Fruit fly (Drosophila melanogaster) whole organism, embryonic: ENCODE data around the gene CG4629.

Source experiments
- Adf1 ChIP-seq: fragments of 200-800 bp; sonication (Bioruptor generic); IDR thresholded peaks from 2 replicates; pipeline ENCODE4 v1.3.6; 2022; ENCODE audit warnings: missing biosample characterization, missing genetic modification characterization
- Aef1 ChIP-seq: fragments of 200-800 bp; sonication (Bioruptor generic); IDR thresholded peaks from 3 replicates; pipeline ENCODE4 v1.3.6; 2022; ENCODE audit warnings: missing biosample characterization, missing genetic modification characterization
- CG11093 ChIP-seq: fragments of 200-800 bp; sonication (Bioruptor generic); IDR thresholded peaks from 3 replicates; pipeline ENCODE4 v1.3.6; 2022; ENCODE audit warnings: missing biosample characterization, missing genetic modification characterization
- CG12659 ChIP-seq: fragments of 200-800 bp; sonication (Bioruptor generic); optimal IDR thresholded peaks from 3 replicates; lab custom pipeline; 2017; ENCODE audit warnings: mild to moderate bottlenecking, missing biosample characterization, missing genetic modification reagents, missing genetic modification characterization
- CG13424 ChIP-seq: fragments of 200-800 bp; sonication (Bioruptor generic); optimal IDR thresholded peaks from 2 replicates; lab custom pipeline; 2019; ENCODE audit warnings: missing biosample characterization, mild to moderate bottlenecking, missing genetic modification characterization, moderate library complexity
- CG14710 ChIP-seq: fragments of 200-800 bp; sonication (Bioruptor generic); optimal IDR thresholded peaks from 3 replicates; lab custom pipeline; 2019; ENCODE audit warnings: missing biosample characterization, mild to moderate bottlenecking, missing genetic modification characterization, moderate library complexity
- CG15269 ChIP-seq: fragments of 200-800 bp; sonication (Bioruptor generic); optimal IDR thresholded peaks from 2 replicates; lab custom pipeline; 2018; ENCODE audit warnings: missing biosample characterization, mild to moderate bottlenecking, missing genetic modification characterization, moderate library complexity
- CG1647 ChIP-seq: fragments of 200-800 bp; sonication (Bioruptor generic); optimal IDR thresholded peaks from 3 replicates; lab custom pipeline; 2016; ENCODE audit warnings: missing biosample characterization, missing genetic modification characterization
- CG16779 ChIP-seq: fragments of 200-800 bp; sonication (Bioruptor generic); IDR thresholded peaks from 2 replicates; pipeline ENCODE4 v1.3.6; 2022; ENCODE audit warnings: missing biosample characterization, missing genetic modification characterization
- CG17186 ChIP-seq: fragments of 200-800 bp; sonication (Bioruptor generic); optimal IDR thresholded peaks from 3 replicates; lab custom pipeline; 2017; ENCODE audit warnings: missing biosample characterization, missing genetic modification reagents, missing genetic modification characterization
- CG17612 ChIP-seq: fragments of 200-800 bp; sonication (Bioruptor generic); IDR thresholded peaks from 2 replicates; pipeline ENCODE4 v1.3.6; 2022; ENCODE audit warnings: missing biosample characterization, missing genetic modification characterization
- CG18011 ChIP-seq: fragments of 200-800 bp; sonication (Bioruptor generic); optimal IDR thresholded peaks from 2 replicates; lab custom pipeline; 2017; ENCODE audit warnings: missing biosample characterization, missing genetic modification characterization, mild to moderate bottlenecking, moderate library complexity, missing genotype
- CG30020 ChIP-seq: fragments of 200-800 bp; optimal IDR thresholded peaks from 2 replicates; lab custom pipeline; 2019; ENCODE audit warnings: missing biosample characterization, mild to moderate bottlenecking, missing genetic modification characterization, moderate library complexity
- CG31388 ChIP-seq: fragments of 200-800 bp; sonication (Bioruptor generic); optimal IDR thresholded peaks from 2 replicates; lab custom pipeline; 2016; ENCODE audit warnings: missing biosample characterization, missing genetic modification characterization
- CG3847 ChIP-seq: fragments of 200-800 bp; sonication (Bioruptor generic); IDR thresholded peaks from 2 replicates; pipeline ENCODE4 v1.3.6; 2022; ENCODE audit warnings: missing biosample characterization, missing genetic modification characterization
- CG4730 ChIP-seq: fragments of 200-800 bp; sonication (Bioruptor generic); IDR thresholded peaks from 2 replicates; pipeline ENCODE4 v1.3.6; 2022; ENCODE audit warnings: missing biosample characterization, missing genetic modification characterization
- CG4854 ChIP-seq: fragments of 200-800 bp; sonication (Bioruptor generic); optimal IDR thresholded peaks from 2 replicates; lab custom pipeline; 2016; ENCODE audit warnings: missing biosample characterization, missing genetic modification characterization, inconsistent platforms
- CG9215 ChIP-seq: fragments of 200-800 bp; sonication (Bioruptor generic); IDR thresholded peaks from 2 replicates; pipeline ENCODE4 v1.3.6; 2022; ENCODE audit warnings: missing biosample characterization, missing genetic modification characterization
- CG9797 ChIP-seq: fragments of 200-800 bp; sonication (Bioruptor generic); optimal IDR thresholded peaks from 3 replicates; lab custom pipeline; 2018; ENCODE audit warnings: missing biosample characterization, mild to moderate bottlenecking, missing genetic modification characterization
- CG9876 ChIP-seq: fragments of 200-800 bp; sonication (Bioruptor generic); optimal IDR thresholded peaks from 2 replicates; lab custom pipeline; 2016; ENCODE audit warnings: missing biosample characterization, missing genetic modification characterization
- CoRest ChIP-seq: fragments of 200-800 bp; sonication (Bioruptor generic); optimal IDR thresholded peaks from 3 replicates; lab custom pipeline; 2018; ENCODE audit warnings: missing biosample characterization, mild to moderate bottlenecking, missing genetic modification characterization, moderate library complexity
- E2f2 ChIP-seq: fragments of 200-800 bp; sonication (Bioruptor generic); IDR thresholded peaks from 2 replicates; pipeline ENCODE4 v1.3.6; 2022; ENCODE audit warnings: missing biosample characterization, missing genetic modification characterization
- GATAe ChIP-seq: fragments of 200-800 bp; sonication (Bioruptor generic); conservative IDR thresholded peaks from 2 replicates; pipeline ENCODE4 v1.3.6; 2022; ENCODE audit warnings: missing biosample characterization, missing genetic modification characterization
- H15 ChIP-seq: fragments of 200-800 bp; sonication (Bioruptor generic); IDR thresholded peaks from 3 replicates; pipeline ENCODE4 v1.3.6; 2022; ENCODE audit warnings: missing biosample characterization, missing genetic modification characterization
- Hmr ChIP-seq: fragments of 200-800 bp; sonication (Bioruptor generic); optimal IDR thresholded peaks from 3 replicates; lab custom pipeline; 2017; ENCODE audit warnings: mild to moderate bottlenecking, missing biosample characterization, missing genetic modification reagents, missing genetic modification characterization
- Hr39 ChIP-seq: fragments of >200 bp; optimal IDR thresholded peaks from 2 replicates; lab custom pipeline; 2017
- Hr78 ChIP-seq, 2 experiments: fragments of 200-800 bp in 1 of 2; fragments of >200 bp in 1 of 2; sonication (Bioruptor generic) in 1 of 2; optimal IDR thresholded peaks; 2 replicates each; lab custom pipeline; 2017 to 2019; ENCODE audit warnings: missing biosample characterization in 2 of 2, missing genetic modification characterization in 2 of 2, mild to moderate bottlenecking in 1 of 2, moderate library complexity in 1 of 2
- Lpt ChIP-seq: fragments of >200 bp; optimal IDR thresholded peaks from 2 replicates; lab custom pipeline; 2018; ENCODE audit warnings: missing biosample characterization, missing genetic modification characterization
- Mad ChIP-seq: fragments of 200-800 bp; sonication (Bioruptor generic); optimal IDR thresholded peaks from 2 replicates; lab custom pipeline; 2016; ENCODE audit warnings: missing biosample characterization, missing genetic modification characterization
- PHDP ChIP-seq: fragments of 200-800 bp; sonication (Bioruptor generic); optimal IDR thresholded peaks from 3 replicates; lab custom pipeline; 2018; ENCODE audit warnings: missing biosample characterization, mild to moderate bottlenecking, missing genetic modification characterization, moderate library complexity
- Sin3A ChIP-seq: fragments of >200 bp; optimal IDR thresholded peaks from 2 replicates; lab custom pipeline; 2018
- cato ChIP-seq: fragments of 200-800 bp; sonication (Bioruptor generic); optimal IDR thresholded peaks from 2 replicates; lab custom pipeline; 2016; ENCODE audit warnings: missing biosample characterization, missing genetic modification characterization, borderline replicate concordance
- cwo ChIP-seq: fragments of 200-800 bp; sonication (Bioruptor generic); optimal IDR thresholded peaks from 3 replicates; lab custom pipeline; 2017; ENCODE audit warnings: missing biosample characterization, missing genetic modification characterization, mild to moderate bottlenecking, moderate library complexity, missing genetic modification reagents
- dan ChIP-seq: fragments of 200-800 bp; sonication (Bioruptor generic); IDR thresholded peaks from 2 replicates; pipeline ENCODE4 v1.3.6; 2022; ENCODE audit warnings: missing biosample characterization, missing genetic modification characterization
- eyg ChIP-seq: fragments of 200-800 bp; sonication (Bioruptor generic); optimal IDR thresholded peaks from 3 replicates; lab custom pipeline; 2016; ENCODE audit warnings: missing biosample characterization, missing genetic modification characterization
- fd3F ChIP-seq: fragments of 200-800 bp; sonication (Bioruptor generic); optimal IDR thresholded peaks from 2 replicates; lab custom pipeline; 2018; ENCODE audit warnings: missing biosample characterization, mild to moderate bottlenecking, missing genetic modification characterization, moderate library complexity
- ind ChIP-seq: fragments of 200-800 bp; sonication (Bioruptor generic); optimal IDR thresholded peaks from 3 replicates; lab custom pipeline; 2016; ENCODE audit warnings: missing biosample characterization, missing genetic modification characterization
- kah ChIP-seq: fragments of 200-800 bp; sonication (Bioruptor generic); optimal IDR thresholded peaks from 2 replicates; lab custom pipeline; 2018; ENCODE audit warnings: missing biosample characterization, mild to moderate bottlenecking, missing genetic modification characterization
- lab ChIP-seq: fragments of 200-800 bp; sonication (Bioruptor generic); optimal IDR thresholded peaks from 3 replicates; lab custom pipeline; 2017; ENCODE audit warnings: missing biosample characterization, missing genetic modification characterization, mild to moderate bottlenecking, moderate library complexity, missing genetic modification reagents
- lmd ChIP-seq: fragments of 200-800 bp; sonication (Bioruptor generic); IDR thresholded peaks from 2 replicates; pipeline ENCODE4 v1.3.6; 2022; ENCODE audit warnings: missing biosample characterization, missing genetic modification characterization
- mirr ChIP-seq: fragments of 200-800 bp; sonication (Bioruptor generic); optimal IDR thresholded peaks from 3 replicates; lab custom pipeline; 2018; ENCODE audit warnings: missing biosample characterization, mild to moderate bottlenecking, missing genetic modification characterization
- nom ChIP-seq: fragments of 200-800 bp; sonication (Bioruptor generic); optimal IDR thresholded peaks from 2 replicates; lab custom pipeline; 2017; ENCODE audit warnings: missing biosample characterization, missing genetic modification characterization, mild to moderate bottlenecking, moderate library complexity, missing genetic modification reagents
- pan ChIP-seq, 4 experiments: fragments of >200 bp in 3 of 4; fragments of 200-800 bp in 1 of 4; sonication (Bioruptor generic) in 1 of 4; optimal IDR thresholded peaks in 3 of 4; IDR thresholded peaks in 1 of 4; 2 replicates each; pipeline versions ENCODE4 v1.3.6 to Lab custom; 2017 to 2022; ENCODE audit warnings: missing biosample characterization in 2 of 4, missing genetic modification characterization in 2 of 4, mixed read lengths in 1 of 4
- pb ChIP-seq: fragments of 200-800 bp; sonication (Bioruptor generic); optimal IDR thresholded peaks from 3 replicates; lab custom pipeline; 2016; ENCODE audit warnings: missing biosample characterization, missing genetic modification characterization
- sens-2 ChIP-seq: fragments of 200-800 bp; sonication (Bioruptor generic); IDR thresholded peaks from 2 replicates; pipeline ENCODE4 v1.3.6; 2022; ENCODE audit warnings: missing biosample characterization, missing genetic modification characterization
- stwl ChIP-seq: fragments of 200-800 bp; sonication (Bioruptor generic); optimal IDR thresholded peaks from 3 replicates; lab custom pipeline; 2018; ENCODE audit warnings: missing biosample characterization, mild to moderate bottlenecking, missing genetic modification characterization, moderate library complexity
- tgo ChIP-seq: fragments of 200-800 bp; sonication (Bioruptor generic); IDR thresholded peaks from 3 replicates; pipeline ENCODE4 v1.3.6; 2022; ENCODE audit warnings: missing biosample characterization, missing genetic modification characterization
- unc-4 ChIP-seq: fragments of 200-800 bp; sonication (Bioruptor generic); IDR thresholded peaks from 2 replicates; pipeline ENCODE4 v1.3.6; 2022; ENCODE audit warnings: missing biosample characterization, missing genetic modification characterization; ENCODE audit not compliant: partially characterized antibody
- wdn ChIP-seq: fragments of 200-800 bp; sonication (Bioruptor generic); IDR thresholded peaks from 2 replicates; pipeline ENCODE4 v1.3.6; 2022; ENCODE audit warnings: missing biosample characterization, missing genetic modification characterization
- zfh1 ChIP-seq: fragments of 200-800 bp; sonication (Bioruptor generic); IDR thresholded peaks from 3 replicates; pipeline ENCODE4 v1.3.6; 2022; ENCODE audit warnings: missing biosample characterization, missing genetic modification characterization

The CG4629 gene

dm6 chr2L:1108029-1108688 lies 5.9 kb upstream of the CG4629 start, which contains the start of the genes PolrMT and CG14339 (continued):
- TF ChIP-seq pan (optimal IDR thresholded peaks at IDR 0.05; lab: Kevin White, UChicago) (no peak), pan (GFP tag; optimal IDR thresholded peaks at IDR 0.05 in 1 of 2, IDR thresholded peaks at IDR 0.05 in 1 of 2) (peak in 1 of 2 experiments; percentile 22), PHDP (tag; lab: Kevin White, UChicago) (no peak), dan (GFP tag; lab: Robert Waterston, UW) (no peak), CG4730 (0 out of 2 replicates have a peak, but pooled peaks have one; percentile 7), CG1647 (GFP tag; lab: Kevin White, UChicago) (no peak), H15 (GFP tag; lab: Robert Waterston, UW) (no peak), stwl (tag; lab: Kevin White, UChicago) (peak; percentile 37), Sin3A (peak; percentile 85), CG13424 (tag; lab: Kevin White, UChicago) (peak; percentile 29), ind (GFP tag; lab: Kevin White, UChicago) (no peak), fd3F (GFP tag; lab: Kevin White, UChicago) (no peak), Hmr (GFP tag; lab: Kevin White, UChicago) (peak; percentile 45), Adf1 (GFP tag; lab: Robert Waterston, UW) (peak; percentile 30), CG31388 (GFP tag; lab: Kevin White, UChicago) (no peak), lab (GFP tag; lab: Kevin White, UChicago) (no peak), lmd (GFP tag; lab: Robert Waterston, UW) (no peak), cwo (GFP tag; lab: Kevin White, UChicago) (peak; percentile 94), CG11093 (no peak), Mad (no peak), Hr78 (GFP tag; optimal IDR thresholded peaks at IDR 0.05; lab: Kevin White, UChicago) (no peak), CG9876 (GFP tag; lab: Kevin White, UChicago) (peak; percentile 5), nom (GFP tag; lab: Kevin White, UChicago) (no peak), Aef1 (GFP tag; lab: Robert Waterston, UW) (peak; percentile 48; the same call in 2 of the 3 replicates), CG18011 (peak; percentile 19), Hr39 (no peak), unc-4 (no peak), CG30020 (tag; lab: Kevin White, UChicago) (no peak), mirr (peak; percentile 18), CG14710 (tag; lab: Kevin White, UChicago) (peak; percentile 51), CG15269 (tag; lab: Kevin White, UChicago) (no peak), Lpt (no peak), eyg (GFP tag; lab: Kevin White, UChicago) (peak; percentile 33), tgo (no peak), sens-2 (no peak; the same call in 1 of the 2 replicates), CG9797 (GFP tag; lab: Kevin White, UChicago) (peak; percentile 40), CG17186 (GFP tag; lab: Kevin White, UChicago) (no peak), E2f2 (GFP tag; lab: Robert Waterston, UW) (peak; percentile 59), cato (GFP tag; lab: Kevin White, UChicago) (no peak), pb (no peak), kah (GFP tag; lab: Kevin White, UChicago) (no peak), CG17612 (GFP tag; lab: Robert Waterston, UW) (no peak), wdn (no peak), GATAe (GFP tag; lab: Robert Waterston, UW) (no peak), CG16779 (GFP tag; lab: Robert Waterston, UW) (no peak), CG3847 (0 out of 2 replicates have a peak, but pooled peaks have one; percentile 23), CG4854 (GFP tag; lab: Kevin White, UChicago) (no peak), CoRest (tag; lab: Kevin White, UChicago) (peak; percentile 63), zfh1 (GFP tag; lab: Robert Waterston, UW) (0 out of 3 replicates have a peak, but pooled peaks have one; percentile 29), CG9215 (GFP tag; lab: Robert Waterston, UW) (no peak), CG12659 (GFP tag; lab: Kevin White, UChicago) (peak; percentile 70)
